Fruit fly (Drosophila melanogaster): ENCODE results near the gene Strump.

- TF ChIP-seq achi (GFP tag; optimal IDR thresholded peaks at IDR 0.05): no peak
- no peak for TF ChIP-seq Eip93F (GFP tag; optimal IDR thresholded peaks at IDR 0.05)
- no peak for TF ChIP-seq Smox (GFP tag; optimal IDR thresholded peaks at IDR 0.05)
- TF ChIP-seq Lpt (GFP tag; optimal IDR thresholded peaks at IDR 0.05): no peak
Measured at dm6 chr3L:16137779-16138178, 16.0 kb downstream of the Strump start, which contains the start of gene CG5157.
